Worm (Caenorhabditis elegans) whole organism, young adult: Measurements from ENCODE around the gene C09F5.1.

Source experiments
- F22D6.2 ChIP-seq: sonication (generic microtip); optimal IDR thresholded peaks from 2 replicates; lab custom pipeline; 2016; ENCODE audit warnings: mild to moderate bottlenecking, missing genetic modification characterization, missing compliant biosample characterization
- F39B2.1 ChIP-seq: fragments of 200-800 bp; sonication (Bioruptor generic); IDR thresholded peaks from 2 replicates; pipeline ENCODE4 v1.3.6; 2022; ENCODE audit warnings: missing genetic modification reagents, missing genetic modification characterization, missing compliant biosample characterization
- F52B5.7 ChIP-seq: sonication (generic microtip); optimal IDR thresholded peaks from 2 replicates; lab custom pipeline; 2016; ENCODE audit warnings: mild to moderate bottlenecking, missing genetic modification characterization, missing compliant biosample characterization
- F55B11.4 ChIP-seq: sonication (generic microtip); optimal IDR thresholded peaks from 2 replicates; lab custom pipeline; 2016; ENCODE audit warnings: missing compliant biosample characterization, missing genetic modification characterization, borderline replicate concordance; ENCODE audit not compliant: insufficient read depth
- F57C9.4 ChIP-seq: sonication (generic microtip); optimal IDR thresholded peaks from 2 replicates; lab custom pipeline; 2017; ENCODE audit warnings: mild to moderate bottlenecking, missing genetic modification characterization, missing compliant biosample characterization
- K11D2.4 ChIP-seq: fragments of 200-800 bp; sonication (Bioruptor generic); IDR thresholded peaks from 2 replicates; pipeline ENCODE4 v1.3.6; 2022; ENCODE audit warnings: missing genetic modification reagents, missing genetic modification characterization, missing compliant biosample characterization
- T26A5.8 ChIP-seq: sonication (generic microtip); optimal IDR thresholded peaks from 2 replicates; lab custom pipeline; 2016; ENCODE audit warnings: missing genetic modification characterization, missing compliant biosample characterization
- Y53G8AR.9 ChIP-seq: fragments of 200-800 bp; sonication (Bioruptor generic); conservative IDR thresholded peaks from 2 replicates; pipeline ENCODE4 v1.3.6; 2022; ENCODE audit warnings: missing genetic modification reagents, missing genetic modification characterization, missing compliant biosample characterization
- Y67H2A.10 ChIP-seq: fragments of 200-800 bp; sonication (Bioruptor generic); conservative IDR thresholded peaks from 2 replicates; pipeline ENCODE4 v1.3.6; 2022; ENCODE audit warnings: missing genetic modification reagents, missing genetic modification characterization, missing compliant biosample characterization
- aptf-2 ChIP-seq: fragments of 200-800 bp; sonication (Bioruptor generic); conservative IDR thresholded peaks from 2 replicates; pipeline ENCODE4 v1.3.6; 2022; ENCODE audit warnings: missing genetic modification reagents, missing genetic modification characterization, missing compliant biosample characterization
- attf-3 ChIP-seq: fragments of 200-800 bp; sonication (Bioruptor generic); conservative IDR thresholded peaks from 2 replicates; pipeline ENCODE4 v1.3.6; 2022; ENCODE audit warnings: missing genetic modification reagents, missing genetic modification characterization, missing compliant biosample characterization
- bed-1 ChIP-seq: fragments of 200-800 bp; sonication (Bioruptor generic); IDR thresholded peaks from 2 replicates; pipeline ENCODE4 v1.3.6; 2022; ENCODE audit warnings: missing genetic modification reagents, missing genetic modification characterization, missing compliant biosample characterization
- bed-2 ChIP-seq: fragments of 200-800 bp; sonication (Bioruptor generic); IDR thresholded peaks from 2 replicates; pipeline ENCODE4 v1.3.6; 2022; ENCODE audit warnings: missing genetic modification reagents, missing genetic modification characterization, missing compliant biosample characterization
- ccch-3 ChIP-seq: fragments of 200-800 bp; sonication (Bioruptor generic); optimal IDR thresholded peaks from 2 replicates; lab custom pipeline; 2018; ENCODE audit warnings: mild to moderate bottlenecking, missing genetic modification characterization, missing compliant biosample characterization
- cebp-2 ChIP-seq: fragments of 200-800 bp; sonication (Bioruptor generic); IDR thresholded peaks from 2 replicates; pipeline ENCODE4 v1.3.6; 2022; ENCODE audit warnings: missing genetic modification characterization, missing compliant biosample characterization
- ceh-100 ChIP-seq: fragments of 200-800 bp; sonication (Bioruptor generic); IDR thresholded peaks from 2 replicates; pipeline ENCODE4 v1.3.6; 2022; ENCODE audit warnings: missing genetic modification reagents, missing genetic modification characterization, missing compliant biosample characterization
- ceh-27 ChIP-seq: fragments of 200-800 bp; sonication (Bioruptor generic); optimal IDR thresholded peaks from 2 replicates; lab custom pipeline; 2018; ENCODE audit warnings: mild to moderate bottlenecking, missing genetic modification characterization, moderate library complexity, missing compliant biosample characterization
- ceh-40 ChIP-seq: fragments of 200-800 bp; sonication (Bioruptor generic); IDR thresholded peaks from 2 replicates; pipeline ENCODE4 v1.3.6; 2022; ENCODE audit warnings: missing genetic modification characterization, missing compliant biosample characterization
- ceh-79 ChIP-seq: sonication (generic microtip); optimal IDR thresholded peaks from 2 replicates; lab custom pipeline; 2017; ENCODE audit warnings: mild to moderate bottlenecking, missing genetic modification characterization, missing compliant biosample characterization
- chd-7 ChIP-seq: sonication (generic microtip); optimal IDR thresholded peaks from 2 replicates; lab custom pipeline; 2016; ENCODE audit warnings: mild to moderate bottlenecking, missing genetic modification characterization, moderate library complexity, missing compliant biosample characterization
- dox-1 ChIP-seq: fragments of 200-800 bp; sonication (Bioruptor generic); IDR thresholded peaks from 2 replicates; pipeline ENCODE4 v1.3.6; 2022; ENCODE audit warnings: missing genetic modification reagents, missing genetic modification characterization, missing compliant biosample characterization
- egl-44 ChIP-seq: fragments of 200-800 bp; sonication (Bioruptor generic); IDR thresholded peaks from 2 replicates; pipeline ENCODE4 v1.3.6; 2022; ENCODE audit warnings: missing genetic modification reagents, missing genetic modification characterization, missing compliant biosample characterization
- fkh-3 ChIP-seq: sonication (generic microtip); optimal IDR thresholded peaks from 2 replicates; lab custom pipeline; 2016; ENCODE audit warnings: mild to moderate bottlenecking, missing genetic modification characterization, missing compliant biosample characterization
- gei-17 ChIP-seq: fragments of 200-800 bp; sonication (Bioruptor generic); optimal IDR thresholded peaks from 2 replicates; lab custom pipeline; 2018; ENCODE audit warnings: mild to moderate bottlenecking, missing genetic modification characterization, missing compliant biosample characterization
- hlh-26 ChIP-seq: fragments of 200-800 bp; sonication (Bioruptor generic); conservative IDR thresholded peaks from 2 replicates; pipeline ENCODE4 v1.3.6; 2022; ENCODE audit warnings: missing genetic modification reagents, missing genetic modification characterization, missing compliant biosample characterization
- hmg-1.2 ChIP-seq: fragments of 200-800 bp; sonication (Bioruptor generic); IDR thresholded peaks from 2 replicates; pipeline ENCODE4 v1.3.6; 2022; ENCODE audit warnings: missing genetic modification reagents, missing genetic modification characterization, missing compliant biosample characterization
- lin-26 ChIP-seq: fragments of 200-800 bp; sonication (Bioruptor generic); IDR thresholded peaks from 2 replicates; pipeline ENCODE4 v1.3.6; 2022; ENCODE audit warnings: missing genetic modification reagents, missing genetic modification characterization, missing compliant biosample characterization
- lin-40 ChIP-seq: sonication (generic microtip); optimal IDR thresholded peaks from 2 replicates; lab custom pipeline; 2016; ENCODE audit warnings: missing genetic modification characterization, mild to moderate bottlenecking, missing compliant biosample characterization, missing genotype, missing genetic modification reagents
- madf-6 ChIP-seq: fragments of 200-800 bp; sonication (Bioruptor generic); IDR thresholded peaks from 2 replicates; pipeline ENCODE4 v1.3.6; 2022; ENCODE audit warnings: missing genetic modification reagents, missing genetic modification characterization, missing compliant biosample characterization
- madf-8 ChIP-seq: fragments of 200-800 bp; sonication (Bioruptor generic); conservative IDR thresholded peaks from 2 replicates; pipeline ENCODE4 v1.3.6; 2022; ENCODE audit warnings: missing genetic modification reagents, missing genetic modification characterization, missing compliant biosample characterization
- mcd-1 ChIP-seq: fragments of 200-800 bp; sonication (Bioruptor generic); IDR thresholded peaks from 2 replicates; pipeline ENCODE4 v1.3.6; 2022; ENCODE audit warnings: missing genetic modification reagents, missing genetic modification characterization, missing compliant biosample characterization
- mes-4 ChIP-seq: sonication (generic microtip); optimal IDR thresholded peaks from 2 replicates; lab custom pipeline; 2016; ENCODE audit warnings: missing genotype, missing genetic modification characterization, missing compliant biosample characterization
- nfya-1 ChIP-seq: sonication (generic microtip); optimal IDR thresholded peaks from 2 replicates; lab custom pipeline; 2017; ENCODE audit warnings: antibody characterized with exemption, missing compliant biosample characterization, missing genetic modification characterization, borderline replicate concordance; ENCODE audit not compliant: insufficient read depth
- nfya-2 ChIP-seq: fragments of 200-800 bp; sonication (Bioruptor generic); IDR thresholded peaks from 2 replicates; pipeline ENCODE4 v1.3.6; 2022; ENCODE audit warnings: missing genetic modification reagents, missing genetic modification characterization, missing compliant biosample characterization
- nhr-27 ChIP-seq: fragments of 200-800 bp; sonication (Bioruptor generic); optimal IDR thresholded peaks from 2 replicates; lab custom pipeline; 2018; ENCODE audit warnings: mild to moderate bottlenecking, missing genetic modification characterization, moderate library complexity, missing compliant biosample characterization
- nhr-80 ChIP-seq: sonication (generic microtip); optimal IDR thresholded peaks from 2 replicates; lab custom pipeline; 2016; ENCODE audit warnings: missing genetic modification characterization, missing compliant biosample characterization
- rec-8 ChIP-seq, 2 experiments: sonication (generic microtip); optimal IDR thresholded peaks; 2 replicates each; lab custom pipeline; 2016; ENCODE audit warnings: mild to moderate bottlenecking in 2 of 2, missing genetic modification characterization in 2 of 2, missing genetic modification reagents in 2 of 2, missing genotype in 2 of 2, missing biosample characterization in 1 of 2, missing compliant biosample characterization in 1 of 2, moderate library complexity in 1 of 2
- snpc-1.3 ChIP-seq: sonication (generic microtip); optimal IDR thresholded peaks from 2 replicates; lab custom pipeline; 2017; ENCODE audit warnings: missing genetic modification characterization, mild to moderate bottlenecking, missing compliant biosample characterization, antibody characterized with exemption, moderate library complexity, missing genotype, missing genetic modification reagents; ENCODE audit not compliant: insufficient read depth
- sptf-2 ChIP-seq: fragments of 200-800 bp; sonication (Bioruptor generic); optimal IDR thresholded peaks from 2 replicates; lab custom pipeline; 2018; ENCODE audit warnings: mild to moderate bottlenecking, missing genetic modification characterization, missing compliant biosample characterization
- tbx-9 ChIP-seq: sonication (generic microtip); optimal IDR thresholded peaks from 2 replicates; lab custom pipeline; 2016; ENCODE audit warnings: borderline replicate concordance, missing genetic modification characterization, inconsistent platforms, missing compliant biosample characterization
- tlf-1 ChIP-seq: fragments of 200-800 bp; sonication (Bioruptor generic); optimal IDR thresholded peaks from 2 replicates; lab custom pipeline; 2018; ENCODE audit warnings: mild to moderate bottlenecking, missing genetic modification characterization, missing compliant biosample characterization
- unc-130 ChIP-seq: sonication (generic microtip); optimal IDR thresholded peaks from 2 replicates; lab custom pipeline; 2016; ENCODE audit warnings: missing genetic modification reagents, missing genetic modification characterization, missing compliant biosample characterization
- zim-3 ChIP-seq: sonication (generic microtip); optimal IDR thresholded peaks from 2 replicates; lab custom pipeline; 2017; ENCODE audit warnings: mild to moderate bottlenecking, missing genetic modification characterization, moderate library complexity, missing compliant biosample characterization
- ztf-25 ChIP-seq: fragments of 200-800 bp; sonication (Bioruptor generic); IDR thresholded peaks from 2 replicates; pipeline ENCODE4 v1.3.6; 2022; ENCODE audit warnings: missing genetic modification reagents, missing genetic modification characterization, missing compliant biosample characterization
- ztf-26 ChIP-seq: sonication (generic microtip); optimal IDR thresholded peaks from 2 replicates; lab custom pipeline; 2017; ENCODE audit warnings: missing genetic modification characterization, missing compliant biosample characterization
- ztf-28 ChIP-seq: fragments of 200-800 bp; sonication (Bioruptor generic); IDR thresholded peaks from 2 replicates; pipeline ENCODE4 v1.3.6; 2022; ENCODE audit warnings: missing genetic modification reagents, missing genetic modification characterization, missing compliant biosample characterization
- ztf-3 ChIP-seq: fragments of 200-800 bp; sonication (Bioruptor generic); optimal IDR thresholded peaks from 2 replicates; lab custom pipeline; 2018; ENCODE audit warnings: mild to moderate bottlenecking, missing genetic modification characterization, missing compliant biosample characterization

The C09F5.1 gene

ce11 chrIII:623754-624153 lies 34.8 kb upstream of the C09F5.1 start (continued):
- TF ChIP-seq ceh-100 (GFP tag; lab: Robert Waterston, UW) (no peak), ztf-26 (tag; lab: Kevin White, UChicago) (no peak), ceh-79 (tag; lab: Kevin White, UChicago) (no peak), unc-130 (no peak), ceh-40 (GFP tag; lab: Robert Waterston, UW) (no peak), F22D6.2 (tag; lab: Kevin White, UChicago) (peak; percentile 20), F57C9.4 (tag; lab: Kevin White, UChicago) (no peak), attf-3 (no peak), bed-2 (no peak), Y67H2A.10 (GFP tag; lab: Robert Waterston, UW) (no peak), bed-1 (GFP tag; lab: Robert Waterston, UW) (no peak), F39B2.1 (no peak), ccch-3 (GFP tag; lab: Kevin White, UChicago) (no peak), sptf-2 (GFP tag; lab: Kevin White, UChicago) (no peak), nfya-2 (GFP tag; lab: Robert Waterston, UW) (no peak), egl-44 (GFP tag; lab: Robert Waterston, UW) (0 out of 2 replicates have a peak, but pooled peaks have one; percentile 72), dox-1 (GFP tag; lab: Robert Waterston, UW) (peak; percentile 86), ceh-27 (GFP tag; lab: Kevin White, UChicago) (peak; percentile 92), tlf-1 (GFP tag; lab: Kevin White, UChicago) (peak; percentile 67), madf-6 (GFP tag; lab: Robert Waterston, UW) (no peak), T26A5.8 (tag; lab: Kevin White, UChicago) (no peak), aptf-2 (GFP tag; lab: Robert Waterston, UW) (no peak), mes-4 (tag; lab: Kevin White, UChicago) (no peak), zim-3 (tag; lab: Kevin White, UChicago) (no peak), nhr-80 (tag; lab: Kevin White, UChicago) (peak; percentile 99), hlh-26 (GFP tag; lab: Robert Waterston, UW) (no peak), nfya-1 (no peak), K11D2.4 (GFP tag; lab: Robert Waterston, UW) (peak; percentile 77; the same call in 1 of the 2 replicates), lin-40 (peak; percentile 84), snpc-1.3 (tag; lab: Kevin White, UChicago) (no peak), F52B5.7 (tag; lab: Kevin White, UChicago) (no peak), ztf-28 (GFP tag; lab: Robert Waterston, UW) (no peak), ztf-3 (GFP tag; lab: Kevin White, UChicago) (no peak), lin-26 (peak; percentile 59; the same call in 1 of the 2 replicates), ztf-25 (GFP tag; lab: Robert Waterston, UW) (no peak), F55B11.4 (no peak), madf-8 (GFP tag; lab: Robert Waterston, UW) (no peak)

- TF ChIP-seq tbx-9 (tag; lab: Kevin White, UChicago) (no peak), mcd-1 (GFP tag; lab: Robert Waterston, UW) (no peak), chd-7 (tag; lab: Kevin White, UChicago) (no peak), Y67H2A.10 (GFP tag; lab: Robert Waterston, UW) (no peak), rec-8 (tag; optimal IDR thresholded peaks at IDR 0.05; lab: Kevin White, UChicago) (no peak), aptf-2 (GFP tag; lab: Robert Waterston, UW) (no peak), gei-17 (no peak), madf-8 (GFP tag; lab: Robert Waterston, UW) (no peak), Y53G8AR.9 (no peak), nhr-27 (tag; lab: Kevin White, UChicago) (no peak), ceh-100 (GFP tag; lab: Robert Waterston, UW) (no peak), cebp-2 (GFP tag; lab: Robert Waterston, UW) (no peak), attf-3 (no peak), fkh-3 (no peak), hmg-1.2 (no peak)
Measured at ce11 chrIII:626091-626490, 32.4 kb upstream of the C09F5.1 start.
